Fruit fly (Drosophila melanogaster) whole organism, embryonic: ENCODE data around the gene CG14982.

Experiments used
- Aef1 ChIP-seq: fragments of 200-800 bp; sonication (Bioruptor generic); IDR thresholded peaks from 3 replicates; pipeline ENCODE4 v1.3.6; 2022; ENCODE audit warnings: missing biosample characterization, missing genetic modification characterization
- Antp ChIP-seq: fragments of 200-800 bp; sonication (Bioruptor generic); optimal IDR thresholded peaks from 3 replicates; lab custom pipeline; 2016; ENCODE audit warnings: missing biosample characterization, missing genetic modification characterization
- Atf3 ChIP-seq: fragments of 200-800 bp; sonication (Bioruptor generic); optimal IDR thresholded peaks from 3 replicates; lab custom pipeline; 2016; ENCODE audit warnings: missing biosample characterization, missing genetic modification characterization
- Bgb ChIP-seq: fragments of 200-800 bp; sonication (Bioruptor generic); IDR thresholded peaks from 2 replicates; pipeline ENCODE4 v1.3.6; 2022; ENCODE audit warnings: missing biosample characterization, missing genetic modification characterization; ENCODE audit not compliant: partially characterized antibody
- CG12236 ChIP-seq: fragments of 200-800 bp; sonication (Bioruptor generic); optimal IDR thresholded peaks from 2 replicates; lab custom pipeline; 2016; ENCODE audit warnings: missing biosample characterization, missing genetic modification characterization
- CG14667 ChIP-seq: fragments of 200-800 bp; sonication (Bioruptor generic); IDR thresholded peaks from 2 replicates; pipeline ENCODE4 v1.3.6; 2022; ENCODE audit warnings: missing biosample characterization, missing genetic modification characterization
- CG15514 ChIP-seq: fragments of 200-800 bp; sonication (Bioruptor generic); optimal IDR thresholded peaks from 3 replicates; lab custom pipeline; 2017; ENCODE audit warnings: missing biosample characterization, missing genetic modification characterization, mild to moderate bottlenecking, moderate library complexity, missing genetic modification reagents
- CG16779 ChIP-seq: fragments of 200-800 bp; sonication (Bioruptor generic); IDR thresholded peaks from 2 replicates; pipeline ENCODE4 v1.3.6; 2022; ENCODE audit warnings: missing biosample characterization, missing genetic modification characterization
- CG16815 ChIP-seq: fragments of 200-800 bp; sonication (Bioruptor generic); optimal IDR thresholded peaks from 3 replicates; lab custom pipeline; 2017; ENCODE audit warnings: missing biosample characterization, mild to moderate bottlenecking, missing genetic modification characterization
- CG17361 ChIP-seq: fragments of 200-800 bp; sonication (Bioruptor generic); IDR thresholded peaks from 3 replicates; pipeline ENCODE4 v1.3.6; 2022; ENCODE audit warnings: missing biosample characterization, missing genetic modification characterization
- CG17802 ChIP-seq: fragments of 200-800 bp; sonication (Bioruptor generic); optimal IDR thresholded peaks from 2 replicates; lab custom pipeline; 2018; ENCODE audit warnings: missing biosample characterization, mild to moderate bottlenecking, missing genetic modification characterization, moderate library complexity
- CG2889 ChIP-seq: fragments of 200-800 bp; sonication (Bioruptor generic); IDR thresholded peaks from 3 replicates; pipeline ENCODE4 v1.3.6; 2022; ENCODE audit warnings: missing biosample characterization, missing genetic modification characterization
- CG32772 ChIP-seq: fragments of 200-800 bp; sonication (Bioruptor generic); IDR thresholded peaks from 2 replicates; pipeline ENCODE4 v1.3.6; 2022; ENCODE audit warnings: missing biosample characterization, missing genetic modification characterization
- CG4617 ChIP-seq: fragments of 200-800 bp; sonication (Bioruptor generic); optimal IDR thresholded peaks from 3 replicates; lab custom pipeline; 2016; ENCODE audit warnings: missing biosample characterization, missing genetic modification characterization, borderline replicate concordance
- CG6689 ChIP-seq: fragments of 200-800 bp; sonication (Bioruptor generic); IDR thresholded peaks from 2 replicates; pipeline ENCODE4 v1.3.6; 2022; ENCODE audit warnings: missing biosample characterization, missing genetic modification characterization
- CG7745 ChIP-seq: fragments of 200-800 bp; sonication (Bioruptor generic); optimal IDR thresholded peaks from 2 replicates; lab custom pipeline; 2018; ENCODE audit warnings: missing biosample characterization, mild to moderate bottlenecking, missing genetic modification characterization, moderate library complexity
- CG9437 ChIP-seq: fragments of 200-800 bp; sonication (Bioruptor generic); optimal IDR thresholded peaks from 2 replicates; lab custom pipeline; 2018; ENCODE audit warnings: missing biosample characterization, mild to moderate bottlenecking, missing genetic modification characterization
- CG9797 ChIP-seq: fragments of 200-800 bp; sonication (Bioruptor generic); optimal IDR thresholded peaks from 3 replicates; lab custom pipeline; 2018; ENCODE audit warnings: missing biosample characterization, mild to moderate bottlenecking, missing genetic modification characterization
- Dll ChIP-seq: fragments of 200-800 bp; sonication (Bioruptor generic); IDR thresholded peaks from 4 replicates; pipeline ENCODE4 v1.3.6; 2022; ENCODE audit warnings: missing biosample characterization, missing genetic modification characterization; ENCODE audit not compliant: partially characterized antibody
- ERR ChIP-seq: fragments of 200-800 bp; sonication (Bioruptor generic); optimal IDR thresholded peaks from 2 replicates; lab custom pipeline; 2016; ENCODE audit warnings: missing biosample characterization, missing genetic modification characterization
- Ets97D ChIP-seq: fragments of 200-800 bp; sonication (Bioruptor generic); optimal IDR thresholded peaks from 3 replicates; lab custom pipeline; 2016; ENCODE audit warnings: missing biosample characterization, missing genetic modification characterization
- Hr51 ChIP-seq, 2 experiments: fragments of 200-800 bp; sonication (Bioruptor generic); optimal IDR thresholded peaks; 2 replicates in 1 of 2; 3 replicates in 1 of 2; lab custom pipeline; 2016 to 2018; ENCODE audit warnings: missing biosample characterization in 2 of 2, missing genetic modification characterization in 2 of 2, mild to moderate bottlenecking in 1 of 2, moderate library complexity in 1 of 2
- Max ChIP-seq: fragments of 200-800 bp; sonication (Bioruptor generic); optimal IDR thresholded peaks from 2 replicates; lab custom pipeline; 2016; ENCODE audit warnings: missing biosample characterization, mild to moderate bottlenecking, missing genetic modification characterization
- Myb ChIP-seq: fragments of 200-800 bp; sonication (Bioruptor generic); optimal IDR thresholded peaks from 2 replicates; lab custom pipeline; 2016; ENCODE audit warnings: missing biosample characterization, missing genetic modification characterization
- PHDP ChIP-seq: fragments of 200-800 bp; sonication (Bioruptor generic); optimal IDR thresholded peaks from 3 replicates; lab custom pipeline; 2018; ENCODE audit warnings: missing biosample characterization, mild to moderate bottlenecking, missing genetic modification characterization, moderate library complexity
- Ravus ChIP-seq: fragments of 200-800 bp; sonication (Bioruptor generic); IDR thresholded peaks from 2 replicates; pipeline ENCODE4 v1.3.6; 2022; ENCODE audit warnings: missing biosample characterization, missing genetic modification characterization
- Sox100B ChIP-seq: fragments of 200-800 bp; sonication (Bioruptor generic); optimal IDR thresholded peaks from 3 replicates; lab custom pipeline; 2018; ENCODE audit warnings: missing biosample characterization, mild to moderate bottlenecking, missing genetic modification characterization
- Spps ChIP-seq: fragments of 200-800 bp; sonication (Bioruptor generic); optimal IDR thresholded peaks from 2 replicates; lab custom pipeline; 2018; ENCODE audit warnings: missing biosample characterization, mild to moderate bottlenecking, missing genetic modification characterization
- TFAM ChIP-seq: fragments of 200-800 bp; sonication (Bioruptor generic); optimal IDR thresholded peaks from 2 replicates; lab custom pipeline; 2017; ENCODE audit warnings: missing biosample characterization, missing genetic modification characterization, inconsistent platforms
- Xrp1 ChIP-seq: fragments of 200-800 bp; sonication (Bioruptor generic); IDR thresholded peaks from 2 replicates; pipeline ENCODE4 v1.3.6; 2022; ENCODE audit warnings: missing biosample characterization, missing genetic modification characterization
- amos ChIP-seq: fragments of 200-800 bp; sonication (Bioruptor generic); IDR thresholded peaks from 2 replicates; pipeline ENCODE4 v1.3.6; 2022; ENCODE audit warnings: missing biosample characterization, missing genetic modification characterization; ENCODE audit not compliant: partially characterized antibody
- btn ChIP-seq: fragments of 200-800 bp; sonication (Bioruptor generic); optimal IDR thresholded peaks from 2 replicates; lab custom pipeline; 2016; ENCODE audit warnings: missing biosample characterization, missing genetic modification characterization
- crol ChIP-seq: fragments of 200-800 bp; sonication (Bioruptor generic); IDR thresholded peaks from 2 replicates; pipeline ENCODE4 v1.3.6; 2022; ENCODE audit warnings: missing biosample characterization, missing genetic modification characterization
- dm ChIP-seq: fragments of 200-800 bp; sonication (Bioruptor generic); optimal IDR thresholded peaks from 3 replicates; lab custom pipeline; 2016; ENCODE audit warnings: missing biosample characterization, missing genetic modification characterization
- gfzf ChIP-seq: fragments of 200-800 bp; sonication (Bioruptor generic); optimal IDR thresholded peaks from 2 replicates; lab custom pipeline; 2016; ENCODE audit warnings: missing biosample characterization, mild to moderate bottlenecking, missing genetic modification characterization, moderate library complexity
- gsb-n ChIP-seq: fragments of 200-800 bp; sonication (Bioruptor generic); optimal IDR thresholded peaks from 3 replicates; lab custom pipeline; 2018; ENCODE audit warnings: missing biosample characterization, mild to moderate bottlenecking, missing genetic modification characterization
- knrl ChIP-seq: fragments of 200-800 bp; sonication (Bioruptor generic); IDR thresholded peaks from 3 replicates; pipeline ENCODE4 v1.3.6; 2022; ENCODE audit warnings: missing biosample characterization, missing genetic modification characterization; ENCODE audit not compliant: partially characterized antibody
- lab ChIP-seq: fragments of 200-800 bp; sonication (Bioruptor generic); optimal IDR thresholded peaks from 3 replicates; lab custom pipeline; 2017; ENCODE audit warnings: missing biosample characterization, missing genetic modification characterization, mild to moderate bottlenecking, moderate library complexity, missing genetic modification reagents
- onecut ChIP-seq: fragments of 200-800 bp; sonication (Bioruptor generic); IDR thresholded peaks from 2 replicates; pipeline ENCODE4 v1.3.6; 2022; ENCODE audit warnings: missing biosample characterization, missing genetic modification characterization
- otp ChIP-seq: fragments of 200-800 bp; sonication (Bioruptor generic); IDR thresholded peaks from 3 replicates; pipeline ENCODE4, ENCODE4 v1.3.6; 2022; ENCODE audit warnings: missing biosample characterization, missing genetic modification characterization
- pfk ChIP-seq: fragments of 200-800 bp; sonication (Bioruptor generic); optimal IDR thresholded peaks from 2 replicates; lab custom pipeline; 2018; ENCODE audit warnings: missing biosample characterization, mild to moderate bottlenecking, missing genetic modification characterization, moderate library complexity
- pzg ChIP-seq: fragments of 200-800 bp; sonication (Bioruptor generic); optimal IDR thresholded peaks from 3 replicates; lab custom pipeline; 2018; ENCODE audit warnings: missing biosample characterization, mild to moderate bottlenecking, missing genetic modification characterization, moderate library complexity
- ranshi ChIP-seq: fragments of 200-800 bp; sonication (Bioruptor generic); IDR thresholded peaks from 2 replicates; pipeline ENCODE4 v1.3.6; 2022; ENCODE audit warnings: missing biosample characterization, missing genetic modification characterization
- repo ChIP-seq: fragments of 200-800 bp; sonication (Bioruptor generic); optimal IDR thresholded peaks from 2 replicates; lab custom pipeline; 2016; ENCODE audit warnings: missing biosample characterization, missing genetic modification characterization
- sens ChIP-seq: fragments of 200-800 bp; sonication (Bioruptor generic); peaks from one replicate; lab custom pipeline; 2016; ENCODE audit warnings: missing biosample characterization, missing genetic modification characterization
- sisA ChIP-seq: fragments of 200-800 bp; sonication (Bioruptor generic); IDR thresholded peaks from 2 replicates; pipeline ENCODE4 v1.3.6; 2022; ENCODE audit warnings: missing biosample characterization, missing genetic modification characterization
- sob ChIP-seq: fragments of 200-800 bp; sonication (Bioruptor generic); IDR thresholded peaks from 2 replicates; pipeline ENCODE4 v1.3.6; 2022; ENCODE audit warnings: missing biosample characterization, missing genetic modification characterization
- sug ChIP-seq: fragments of 200-800 bp; optimal IDR thresholded peaks from 2 replicates; lab custom pipeline; 2019; ENCODE audit warnings: missing biosample characterization, mild to moderate bottlenecking, missing genetic modification characterization, moderate library complexity
- twi ChIP-seq: fragments of 200-800 bp; optimal IDR thresholded peaks from 2 replicates; lab custom pipeline; 2019; ENCODE audit warnings: missing biosample characterization, mild to moderate bottlenecking, missing genetic modification characterization, moderate library complexity

Gene CG14982

dm6 chr3L:3908838-3909810 is 33.4 kb upstream of the CG14982 start (continued):
- TF ChIP-seq Ravus (GFP tag; lab: Robert Waterston, UW) (no peak), CG16815 (GFP tag; lab: Kevin White, UChicago) (no peak), lab (GFP tag; lab: Kevin White, UChicago) (no peak), PHDP (tag; lab: Kevin White, UChicago) (no peak), Myb (GFP tag; lab: Kevin White, UChicago) (peak; percentile 99), Ets97D (peak; percentile 32), Hr51 (GFP tag; optimal IDR thresholded peaks at IDR 0.05; lab: Kevin White, UChicago) (no peak), CG17802 (tag; lab: Kevin White, UChicago) (no peak), CG15514 (GFP tag; lab: Kevin White, UChicago) (peak; percentile 52), btn (GFP tag; lab: Kevin White, UChicago) (no peak), crol (GFP tag; lab: Robert Waterston, UW) (peak; percentile 93), repo (GFP tag; lab: Kevin White, UChicago) (no peak), otp (GFP tag; lab: Robert Waterston, UW) (no peak), pzg (GFP tag; lab: Kevin White, UChicago) (peak; percentile 79), dm (GFP tag; lab: Kevin White, UChicago) (peak; percentile 41), ranshi (GFP tag; lab: Robert Waterston, UW) (no peak; the same call in 1 of the 2 replicates), knrl (peak; percentile 59), CG9437 (peak; percentile 24), CG7745 (tag; lab: Kevin White, UChicago) (no peak), Spps (tag; lab: Kevin White, UChicago) (no peak), ERR (GFP tag; lab: Kevin White, UChicago) (no peak), CG9797 (peak; percentile 47), TFAM (no peak), CG14667 (GFP tag; lab: Robert Waterston, UW) (no peak), Xrp1 (no peak), sens (GFP tag; lab: Kevin White, UChicago) (peak; percentile 84), CG16779 (GFP tag; lab: Robert Waterston, UW) (no peak), Dll (GFP tag; lab: Robert Waterston, UW) (peak; percentile 64; the same call in 2 of the 4 replicates), CG12236 (no peak), Max (peak; percentile 14), amos (GFP tag; lab: Robert Waterston, UW) (peak; percentile 61; the same call in 1 of the 2 replicates), Sox100B (GFP tag; lab: Kevin White, UChicago) (no peak), gfzf (peak; percentile 86), pfk (GFP tag; lab: Kevin White, UChicago) (no peak), Antp (GFP tag; lab: Kevin White, UChicago) (no peak), CG2889 (GFP tag; lab: Robert Waterston, UW) (no peak), CG32772 (no peak), gsb-n (no peak), CG4617 (peak; percentile 69), sisA (GFP tag; lab: Robert Waterston, UW) (no peak), twi (tag; lab: Kevin White, UChicago) (no peak), Bgb (GFP tag; lab: Robert Waterston, UW) (peak; percentile 65), sob (GFP tag; lab: Robert Waterston, UW) (peak; percentile 8; the same call in 1 of the 2 replicates), Aef1 (GFP tag; lab: Robert Waterston, UW) (no peak), sug (tag; lab: Kevin White, UChicago) (peak; percentile 14), CG6689 (no peak), onecut (GFP tag; lab: Robert Waterston, UW) (peak; percentile 79), Atf3 (GFP tag; lab: Kevin White, UChicago) (no peak), CG17361 (GFP tag; lab: Robert Waterston, UW) (no peak)
